Worm (Caenorhabditis elegans): ENCODE measurements around the gene daf-41.
A peak's percentile ranks its signal among the peaks of the same experiment; 100 is the strongest.

Gene daf-41

ce11 chrIII:5287877-5288276 is 13.3 kb upstream of the daf-41 start, which contains the start of gene T15B12.1:
Gene T15B12.1, plus strand, starts transcription at chrIII:5288177.
- TF ChIP-seq zip-4 (GFP tag; optimal IDR thresholded peaks at IDR 0.05): no peak
- no peak for TF ChIP-seq swsn-7 (tag; optimal IDR thresholded peaks at IDR 0.05)
- no peak for TF ChIP-seq ceh-8 (GFP tag; optimal IDR thresholded peaks at IDR 0.05)
- no peak for TF ChIP-seq lir-3 (tag; optimal IDR thresholded peaks at IDR 0.05; ENCODE audit: poor library complexity)
- no peak for TF ChIP-seq mep-1 (tag; optimal IDR thresholded peaks at IDR 0.05)
- no peak for TF ChIP-seq sptf-1 (tag; optimal IDR thresholded peaks at IDR 0.05)

ce11 chrIII:5286205-5286604 is 11.6 kb upstream of the daf-41 start, which contains the start of gene ZC395.11:
Gene ZC395.11, minus strand, starts transcription at chrIII:5286305.
- no peak for TF ChIP-seq elt-2 (tag; optimal IDR thresholded peaks at IDR 0.05)
- TF ChIP-seq zag-1 (tag; optimal IDR thresholded peaks at IDR 0.05): no peak
- TF ChIP-seq mdl-1 (tag; optimal IDR thresholded peaks at IDR 0.05): no peak
- TF ChIP-seq nhr-12 (tag; optimal IDR thresholded peaks at IDR 0.05): no peak
- no peak for TF ChIP-seq vab-15 (tag; optimal IDR thresholded peaks at IDR 0.05)
- no peak for TF ChIP-seq C16A3.4 (tag; optimal IDR thresholded peaks at IDR 0.05)
- TF ChIP-seq lin-14 (GFP tag; optimal IDR thresholded peaks at IDR 0.05): no peak
- TF ChIP-seq efl-3 (GFP tag; optimal IDR thresholded peaks at IDR 0.05): no peak
- no peak for TF ChIP-seq nhr-77 (tag; optimal IDR thresholded peaks at IDR 0.05)
- TF ChIP-seq ceh-63 (GFP tag; optimal IDR thresholded peaks at IDR 0.05): no peak
- TF ChIP-seq unc-98 (GFP tag; IDR thresholded peaks at IDR 0.05): no peak
- no peak for TF ChIP-seq fos-1 (tag; optimal IDR thresholded peaks at IDR 0.05)
- no peak for TF ChIP-seq jun-1 (tag; optimal IDR thresholded peaks at IDR 0.05)
- no peak for TF ChIP-seq efl-1 (optimal IDR thresholded peaks at IDR 0.05)
- no peak for TF ChIP-seq efl-1 (GFP tag; optimal IDR thresholded peaks at IDR 0.05 in 1 of 2)
- TF ChIP-seq lin-35 (GFP tag; optimal IDR thresholded peaks at IDR 0.05): no peak

ce11 chrIII:5285484-5285883 is 10.9 kb upstream of the daf-41 start:
- no peak for TF ChIP-seq nhr-84 (tag; optimal IDR thresholded peaks at IDR 0.05)
- TF ChIP-seq Y116A8C.19 (tag; optimal IDR thresholded peaks at IDR 0.05; ENCODE audit: borderline replicate concordance): no peak

DNA sequence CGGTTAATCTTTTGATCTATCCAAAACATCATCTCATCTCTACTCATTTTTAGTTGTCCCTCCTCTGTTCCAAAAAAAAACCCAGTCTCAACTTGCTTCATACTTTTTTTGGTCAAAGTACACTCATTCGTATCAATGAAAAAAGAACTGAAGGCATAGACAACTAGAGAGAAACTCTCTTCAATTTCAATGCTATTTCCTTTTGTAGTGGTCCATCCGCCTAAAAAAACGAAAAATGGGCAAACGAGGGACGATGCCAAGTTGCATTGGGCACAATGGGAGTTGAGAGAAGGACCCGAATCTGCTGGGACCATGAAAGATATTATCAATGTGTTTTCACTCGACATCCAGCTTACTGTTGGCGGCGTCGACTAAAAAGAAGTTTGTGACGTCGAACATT is 5.7 kb upstream of the daf-41 start:
- TF ChIP-seq hlh-4 (tag; optimal IDR thresholded peaks at IDR 0.05) (no peak), lin-39 (tag; optimal IDR thresholded peaks at IDR 0.05) (no peak), mef-2 (tag; optimal IDR thresholded peaks at IDR 0.05) (no peak), irx-1 (tag; optimal IDR thresholded peaks at IDR 0.05) (no peak), dpl-1 (GFP tag; optimal IDR thresholded peaks at IDR 0.05) (peak in 1 of 3 experiments; percentile 20), lsy-2 (tag; optimal IDR thresholded peaks at IDR 0.05) (peak in 1 of 2 experiments; percentile 35), ceh-82 (tag; optimal IDR thresholded peaks at IDR 0.05) (peak in 1 of 3 experiments; percentile 35), C04F5.9 (tag; optimal IDR thresholded peaks at IDR 0.05) (no peak), lin-14 (GFP tag; optimal IDR thresholded peaks at IDR 0.05) (peak; percentile 77), nhr-76 (tag; optimal IDR thresholded peaks at IDR 0.05) (no peak), swsn-7 (tag; optimal IDR thresholded peaks at IDR 0.05) (peak; percentile 0), mep-1 (tag; optimal IDR thresholded peaks at IDR 0.05) (peak; percentile 16), nhr-71 (tag; optimal IDR thresholded peaks at IDR 0.05) (peak; percentile 32), efl-1 (optimal IDR thresholded peaks at IDR 0.05) (peak; percentile 38 to 61), efl-1 (GFP tag; optimal IDR thresholded peaks at IDR 0.05 in 1 of 2) (peak in 1 of 2 experiments; percentile 92), tbx-2 (tag; optimal IDR thresholded peaks at IDR 0.05) (peak; percentile 5), snu-23 (GFP tag; optimal IDR thresholded peaks at IDR 0.05) (peak; percentile 31), lin-13 (GFP tag; optimal IDR thresholded peaks at IDR 0.05) (no peak), jun-1 (tag; optimal IDR thresholded peaks at IDR 0.05) (no peak), lin-35 (GFP tag; optimal IDR thresholded peaks at IDR 0.05) (peak in 1 of 2 experiments; percentile 26), nhr-19 (GFP tag; conservative IDR thresholded peaks at IDR 0.05) (peak; percentile 59)
